Fruit fly (Drosophila melanogaster) whole organism, embryonic: Measurements from ENCODE around the gene CG42395.

ENCODE experiments used
- Atf6 ChIP-seq: fragments of 200-800 bp; sonication (Bioruptor generic); IDR thresholded peaks from 2 replicates; pipeline ENCODE4 v1.3.6; 2022; ENCODE audit warnings: missing biosample characterization, missing genetic modification characterization
- Blimp-1 ChIP-seq: fragments of 200-800 bp; sonication (Bioruptor generic); optimal IDR thresholded peaks from 3 replicates; lab custom pipeline; 2018; ENCODE audit warnings: missing biosample characterization, missing genetic modification characterization, mild to moderate bottlenecking, moderate library complexity, missing genetic modification reagents
- CG1024 ChIP-seq: fragments of 200-800 bp; sonication (Bioruptor generic); IDR thresholded peaks from 2 replicates; pipeline ENCODE4 v1.3.6; 2022; ENCODE audit warnings: missing biosample characterization, missing genetic modification characterization
- CG10543 ChIP-seq: fragments of 200-800 bp; sonication (Bioruptor generic); optimal IDR thresholded peaks from 3 replicates; lab custom pipeline; 2017; ENCODE audit warnings: missing biosample characterization, mild to moderate bottlenecking, missing genetic modification characterization, moderate library complexity
- CG11456 ChIP-seq: fragments of 200-800 bp; sonication (Bioruptor generic); IDR thresholded peaks from 3 replicates; pipeline ENCODE4 v1.3.6; 2022; ENCODE audit warnings: missing biosample characterization, missing genetic modification characterization
- CG12219 ChIP-seq: fragments of 200-800 bp; sonication (Bioruptor generic); optimal IDR thresholded peaks from 3 replicates; lab custom pipeline; 2018; ENCODE audit warnings: missing biosample characterization, mild to moderate bottlenecking, missing genetic modification characterization
- CG12659 ChIP-seq: fragments of 200-800 bp; sonication (Bioruptor generic); optimal IDR thresholded peaks from 3 replicates; lab custom pipeline; 2017; ENCODE audit warnings: mild to moderate bottlenecking, missing biosample characterization, missing genetic modification reagents, missing genetic modification characterization
- CG13624 ChIP-seq: fragments of 200-800 bp; sonication (Bioruptor generic); optimal IDR thresholded peaks from 2 replicates; lab custom pipeline; 2016; ENCODE audit warnings: missing biosample characterization, missing genetic modification characterization
- CG13894 ChIP-seq: fragments of 200-800 bp; sonication (Bioruptor generic); optimal IDR thresholded peaks from 3 replicates; lab custom pipeline; 2018; ENCODE audit warnings: missing biosample characterization, mild to moderate bottlenecking, missing genetic modification characterization, moderate library complexity
- CG14441 ChIP-seq: fragments of 200-800 bp; sonication (Bioruptor generic); IDR thresholded peaks from 2 replicates; pipeline ENCODE4 v1.3.6; 2022; ENCODE audit warnings: missing biosample characterization, missing genetic modification characterization
- CG15601 ChIP-seq: fragments of 200-800 bp; sonication (Bioruptor generic); optimal IDR thresholded peaks from 3 replicates; lab custom pipeline; 2019; ENCODE audit warnings: missing biosample characterization, mild to moderate bottlenecking, missing genetic modification characterization, moderate library complexity
- CG17328 ChIP-seq: fragments of 200-800 bp; sonication (Bioruptor generic); IDR thresholded peaks from 2 replicates; pipeline ENCODE4 v1.3.6; 2022; ENCODE audit warnings: missing biosample characterization, missing genetic modification characterization
- CG17359 ChIP-seq: fragments of 200-800 bp; sonication (Bioruptor generic); optimal IDR thresholded peaks from 3 replicates; lab custom pipeline; 2018; ENCODE audit warnings: missing biosample characterization, mild to moderate bottlenecking, missing genetic modification characterization, moderate library complexity
- CG17361 ChIP-seq: fragments of 200-800 bp; sonication (Bioruptor generic); IDR thresholded peaks from 3 replicates; pipeline ENCODE4 v1.3.6; 2022; ENCODE audit warnings: missing biosample characterization, missing genetic modification characterization
- CG17568 ChIP-seq: fragments of 200-800 bp; sonication (Bioruptor generic); optimal IDR thresholded peaks from 2 replicates; lab custom pipeline; 2018; ENCODE audit warnings: missing biosample characterization, mild to moderate bottlenecking, missing genetic modification characterization, moderate library complexity
- CG7987 ChIP-seq: fragments of 200-800 bp; sonication (Bioruptor generic); optimal IDR thresholded peaks from 2 replicates; lab custom pipeline; 2018; ENCODE audit warnings: missing biosample characterization, mild to moderate bottlenecking, missing genetic modification characterization, moderate library complexity
- Dek ChIP-seq: fragments of 200-800 bp; sonication (Bioruptor generic); optimal IDR thresholded peaks from 3 replicates; lab custom pipeline; 2019; ENCODE audit warnings: missing biosample characterization, mild to moderate bottlenecking, missing genetic modification characterization, moderate library complexity
- Dip2 ChIP-seq: fragments of 200-800 bp; sonication (Bioruptor generic); IDR thresholded peaks from 2 replicates; pipeline ENCODE4 v1.3.6; 2022; ENCODE audit warnings: missing biosample characterization, missing genetic modification characterization
- E2f2 ChIP-seq: fragments of 200-800 bp; sonication (Bioruptor generic); IDR thresholded peaks from 2 replicates; pipeline ENCODE4 v1.3.6; 2022; ENCODE audit warnings: missing biosample characterization, missing genetic modification characterization
- Hr51 ChIP-seq, 2 experiments: fragments of 200-800 bp; sonication (Bioruptor generic); optimal IDR thresholded peaks; 2 replicates in 1 of 2; 3 replicates in 1 of 2; lab custom pipeline; 2016 to 2018; ENCODE audit warnings: missing biosample characterization in 2 of 2, missing genetic modification characterization in 2 of 2, mild to moderate bottlenecking in 1 of 2, moderate library complexity in 1 of 2
- Lpt ChIP-seq: fragments of >200 bp; optimal IDR thresholded peaks from 2 replicates; lab custom pipeline; 2018; ENCODE audit warnings: missing biosample characterization, missing genetic modification characterization
- Mes4 ChIP-seq: fragments of 200-800 bp; sonication (Bioruptor generic); optimal IDR thresholded peaks from 2 replicates; lab custom pipeline; 2016; ENCODE audit warnings: missing biosample characterization, missing genetic modification characterization
- Optix ChIP-seq: fragments of 200-800 bp; sonication (Bioruptor generic); IDR thresholded peaks from 3 replicates; pipeline ENCODE4 v1.3.6; 2022; ENCODE audit warnings: missing biosample characterization, missing genetic modification characterization
- Poxn ChIP-seq: fragments of 200-800 bp; sonication (Bioruptor generic); IDR thresholded peaks from 2 replicates; pipeline ENCODE4 v1.3.6; 2022; ENCODE audit warnings: missing biosample characterization, missing genetic modification characterization
- Ravus ChIP-seq: fragments of 200-800 bp; sonication (Bioruptor generic); IDR thresholded peaks from 2 replicates; pipeline ENCODE4 v1.3.6; 2022; ENCODE audit warnings: missing biosample characterization, missing genetic modification characterization
- Six4 ChIP-seq: fragments of 200-800 bp; sonication (Bioruptor generic); optimal IDR thresholded peaks from 2 replicates; lab custom pipeline; 2016; ENCODE audit warnings: missing biosample characterization, missing genetic modification characterization
- Usf ChIP-seq: fragments of 200-800 bp; sonication (Bioruptor generic); optimal IDR thresholded peaks from 2 replicates; lab custom pipeline; 2017; ENCODE audit warnings: missing genotype, missing biosample characterization, missing genetic modification characterization
- YL-1 ChIP-seq: fragments of 200-800 bp; sonication (Bioruptor generic); optimal IDR thresholded peaks from 3 replicates; lab custom pipeline; 2017; ENCODE audit warnings: missing biosample characterization, mild to moderate bottlenecking, missing genetic modification characterization
- abd-A ChIP-seq: fragments of 200-800 bp; sonication (Bioruptor generic); optimal IDR thresholded peaks from 3 replicates; lab custom pipeline; 2019; ENCODE audit warnings: missing biosample characterization, mild to moderate bottlenecking, missing genetic modification characterization, moderate library complexity
- amos ChIP-seq: fragments of 200-800 bp; sonication (Bioruptor generic); IDR thresholded peaks from 2 replicates; pipeline ENCODE4 v1.3.6; 2022; ENCODE audit warnings: missing biosample characterization, missing genetic modification characterization; ENCODE audit not compliant: partially characterized antibody
- ase ChIP-seq: fragments of 200-800 bp; sonication (Bioruptor generic); IDR thresholded peaks from 3 replicates; pipeline ENCODE4 v1.3.6; 2022; ENCODE audit warnings: missing biosample characterization, missing genetic modification characterization
- bowl ChIP-seq: fragments of 200-800 bp; sonication (Bioruptor generic); IDR thresholded peaks from 2 replicates; pipeline ENCODE4 v1.3.6; 2022; ENCODE audit warnings: missing biosample characterization, missing genetic modification characterization
- caup ChIP-seq: fragments of 200-800 bp; sonication (Bioruptor generic); optimal IDR thresholded peaks from 3 replicates; lab custom pipeline; 2017; ENCODE audit warnings: missing biosample characterization, mild to moderate bottlenecking, missing genetic modification characterization, moderate library complexity; ENCODE audit not compliant: severe bottlenecking
- ci ChIP-seq: fragments of 200-800 bp; sonication (Bioruptor generic); IDR thresholded peaks from 3 replicates; pipeline ENCODE4 v1.3.6; 2022; ENCODE audit warnings: missing biosample characterization, missing genetic modification characterization
- corto ChIP-seq: fragments of 200-800 bp; sonication (Bioruptor generic); optimal IDR thresholded peaks from 2 replicates; lab custom pipeline; 2016; ENCODE audit warnings: missing biosample characterization, mild to moderate bottlenecking, missing genetic modification characterization, moderate library complexity
- cwo ChIP-seq: fragments of 200-800 bp; sonication (Bioruptor generic); optimal IDR thresholded peaks from 3 replicates; lab custom pipeline; 2017; ENCODE audit warnings: missing biosample characterization, missing genetic modification characterization, mild to moderate bottlenecking, moderate library complexity, missing genetic modification reagents
- gro ChIP-seq: fragments of 200-800 bp; sonication (Bioruptor generic); optimal IDR thresholded peaks from 2 replicates; lab custom pipeline; 2016; ENCODE audit warnings: missing biosample characterization, missing genetic modification characterization
- gt ChIP-seq: fragments of 200-800 bp; sonication (Bioruptor generic); IDR thresholded peaks from 2 replicates; pipeline ENCODE4 v1.3.6; 2022; ENCODE audit warnings: missing biosample characterization, missing genetic modification characterization
- insv ChIP-seq, 2 experiments: fragments of 200-800 bp; sonication (Bioruptor generic); optimal IDR thresholded peaks; 3 replicates each; lab custom pipeline; 2016 to 2018; ENCODE audit warnings: missing biosample characterization in 2 of 2, missing genetic modification characterization in 2 of 2
- jing ChIP-seq: fragments of 200-800 bp; sonication (Bioruptor generic); optimal IDR thresholded peaks from 2 replicates; lab custom pipeline; 2018; ENCODE audit warnings: missing biosample characterization, mild to moderate bottlenecking, missing genetic modification characterization
- mirr ChIP-seq: fragments of 200-800 bp; sonication (Bioruptor generic); optimal IDR thresholded peaks from 3 replicates; lab custom pipeline; 2018; ENCODE audit warnings: missing biosample characterization, mild to moderate bottlenecking, missing genetic modification characterization
- nmo ChIP-seq: fragments of 200-800 bp; sonication (Bioruptor generic); optimal IDR thresholded peaks from 2 replicates; lab custom pipeline; 2018; ENCODE audit warnings: missing biosample characterization, mild to moderate bottlenecking, missing genetic modification characterization, moderate library complexity
- oc ChIP-seq: fragments of 200-800 bp; sonication (Bioruptor generic); optimal IDR thresholded peaks from 2 replicates; lab custom pipeline; 2018; ENCODE audit warnings: missing biosample characterization, mild to moderate bottlenecking, missing genetic modification characterization, moderate library complexity
- pfk ChIP-seq: fragments of 200-800 bp; sonication (Bioruptor generic); optimal IDR thresholded peaks from 2 replicates; lab custom pipeline; 2018; ENCODE audit warnings: missing biosample characterization, mild to moderate bottlenecking, missing genetic modification characterization, moderate library complexity
- psq ChIP-seq: fragments of 200-800 bp; sonication (Bioruptor generic); optimal IDR thresholded peaks from 2 replicates; lab custom pipeline; 2017; ENCODE audit warnings: missing biosample characterization, missing genetic modification characterization
- sob ChIP-seq: fragments of 200-800 bp; sonication (Bioruptor generic); IDR thresholded peaks from 2 replicates; pipeline ENCODE4 v1.3.6; 2022; ENCODE audit warnings: missing biosample characterization, missing genetic modification characterization
- trh ChIP-seq: fragments of 200-800 bp; sonication (Bioruptor generic); optimal IDR thresholded peaks from 2 replicates; lab custom pipeline; 2016; ENCODE audit warnings: missing biosample characterization, missing genetic modification characterization
- twi ChIP-seq: fragments of 200-800 bp; optimal IDR thresholded peaks from 2 replicates; lab custom pipeline; 2019; ENCODE audit warnings: missing biosample characterization, mild to moderate bottlenecking, missing genetic modification characterization, moderate library complexity
- z ChIP-seq: fragments of 200-800 bp; sonication (Bioruptor generic); IDR thresholded peaks from 3 replicates; pipeline ENCODE4 v1.3.6; 2022; ENCODE audit warnings: missing biosample characterization, missing genetic modification characterization

CG42395 gene

DNA sequence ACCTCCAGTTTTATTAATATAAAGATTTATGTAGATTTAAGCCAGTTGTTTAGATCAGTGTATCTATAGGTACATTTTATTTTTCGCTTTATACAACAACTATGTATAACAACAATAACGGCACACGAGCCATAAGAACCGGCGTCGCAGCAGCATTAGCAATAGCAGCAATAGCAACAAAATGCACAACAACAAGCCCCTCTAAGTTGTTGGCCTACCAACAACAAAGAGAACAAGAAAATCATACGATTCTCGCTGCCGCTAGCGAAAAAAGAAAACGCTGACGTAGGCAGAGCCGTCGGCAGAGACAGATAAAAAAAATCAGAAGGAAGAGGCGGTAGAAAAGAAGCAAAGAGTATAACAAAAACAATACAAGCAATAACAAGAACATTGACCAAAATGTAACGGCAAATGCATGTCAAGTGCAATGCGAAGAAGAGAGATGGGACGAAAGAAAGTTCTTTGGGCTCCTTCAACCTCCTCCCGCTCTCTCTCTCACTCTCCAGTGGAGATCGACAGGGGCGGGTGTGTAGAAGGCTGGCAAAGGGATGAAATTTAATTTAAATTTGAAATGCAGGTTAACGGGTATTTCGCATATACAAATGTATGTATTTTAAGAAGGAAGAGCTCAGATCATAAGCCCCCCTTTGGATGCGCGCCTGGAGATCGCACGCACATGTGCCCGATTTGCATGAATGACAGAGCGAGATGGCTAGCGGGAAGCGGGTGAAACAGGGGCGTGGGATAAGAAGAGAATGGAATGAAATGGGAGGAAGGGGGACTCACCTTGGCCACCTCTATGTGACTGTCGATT, 2.9 kb upstream of the CG42395 start (continued):
- TF ChIP-seq bowl (GFP tag; lab: Robert Waterston, UW) = peak; percentile 94
- TF ChIP-seq cwo (GFP tag; lab: Kevin White, UChicago) = peak; percentile 95
- peak; percentile 63 for TF ChIP-seq Dip2 (GFP tag; lab: Robert Waterston, UW)
- TF ChIP-seq caup (GFP tag; lab: Kevin White, UChicago) = peak; percentile 96
- TF ChIP-seq corto = peak; percentile 91
- TF ChIP-seq z (GFP tag; lab: Robert Waterston, UW) = peak; percentile 81; the same call in 2 of the 3 replicates
- peak; percentile 94 for TF ChIP-seq CG17568
- TF ChIP-seq trh (GFP tag; lab: Kevin White, UChicago) = peak; percentile 97
- peak; percentile 100 for TF ChIP-seq ci (GFP tag; lab: Robert Waterston, UW)
- TF ChIP-seq CG17359 (tag; lab: Kevin White, UChicago) = peak; percentile 99
- TF ChIP-seq Hr51 (GFP tag; optimal IDR thresholded peaks at IDR 0.05; lab: Kevin White, UChicago) = peak; percentile 95 to 98
- TF ChIP-seq psq (GFP tag; lab: Kevin White, UChicago) = peak; percentile 95
- TF ChIP-seq CG13624 = peak; percentile 98
- TF ChIP-seq CG11456 (GFP tag; lab: Robert Waterston, UW) = peak; percentile 99
- TF ChIP-seq CG14441 (GFP tag; lab: Robert Waterston, UW) = peak; percentile 98
- TF ChIP-seq gt (GFP tag; lab: Robert Waterston, UW) = peak; percentile 99
- TF ChIP-seq CG10543 (GFP tag; lab: Kevin White, UChicago) = peak; percentile 64
- no peak for TF ChIP-seq pfk (GFP tag; lab: Kevin White, UChicago)
- TF ChIP-seq ase = peak; percentile 98
- TF ChIP-seq abd-A = peak; percentile 41
- peak; percentile 99 for TF ChIP-seq nmo (GFP tag; lab: Kevin White, UChicago)
- peak; percentile 97 for TF ChIP-seq Atf6 (GFP tag; lab: Robert Waterston, UW)
- TF ChIP-seq CG12659 (GFP tag; lab: Kevin White, UChicago) = peak; percentile 98
- TF ChIP-seq Six4 (GFP tag; lab: Kevin White, UChicago) = peak; percentile 98
- TF ChIP-seq twi (tag; lab: Kevin White, UChicago) = peak; percentile 96
- TF ChIP-seq sob (GFP tag; lab: Robert Waterston, UW) = peak; percentile 98
- TF ChIP-seq amos (GFP tag; lab: Robert Waterston, UW) = no peak
- peak; percentile 99 for TF ChIP-seq CG17328 (GFP tag; lab: Robert Waterston, UW)
- peak; percentile 98 for TF ChIP-seq CG15601 (tag; lab: Kevin White, UChicago)
- peak; percentile 98 for TF ChIP-seq Mes4 (GFP tag; lab: Kevin White, UChicago)
- TF ChIP-seq YL-1 (GFP tag; lab: Kevin White, UChicago) = peak; percentile 72
- TF ChIP-seq Lpt (GFP tag; lab: Kevin White, UChicago) = no peak
- TF ChIP-seq CG1024 (GFP tag; lab: Robert Waterston, UW) = peak; percentile 96
- TF ChIP-seq Usf = peak; percentile 99
- TF ChIP-seq CG13894 (tag; lab: Kevin White, UChicago) = peak; percentile 89
- peak; percentile 99 for TF ChIP-seq oc (tag; lab: Kevin White, UChicago)
- peak; percentile 98 for TF ChIP-seq CG17361 (GFP tag; lab: Robert Waterston, UW)
- peak; percentile 94 for TF ChIP-seq Ravus
- TF ChIP-seq Dek (tag; lab: Kevin White, UChicago) = peak; percentile 96
- peak; percentile 99 for TF ChIP-seq Optix (GFP tag; lab: Robert Waterston, UW)
- TF ChIP-seq CG12219 = peak; percentile 97
- TF ChIP-seq E2f2 (GFP tag; lab: Robert Waterston, UW) = peak; percentile 83
- TF ChIP-seq mirr (GFP tag; lab: Kevin White, UChicago) = peak; percentile 65
- peak; percentile 94 for TF ChIP-seq CG7987
- peak; percentile 97 for TF ChIP-seq jing (GFP tag; lab: Kevin White, UChicago)
- TF ChIP-seq gro (GFP tag; lab: Kevin White, UChicago) = peak; percentile 98
- TF ChIP-seq Poxn (GFP tag; lab: Robert Waterston, UW) = peak; percentile 91
- TF ChIP-seq Blimp-1 (GFP tag; lab: Kevin White, UChicago) = peak; percentile 98
- TF ChIP-seq insv (GFP tag; optimal IDR thresholded peaks at IDR 0.05; lab: Kevin White, UChicago) = peak; percentile 39 to 40
